Worm (Caenorhabditis elegans): Measurements from ENCODE around the gene nlp-28.

Gene nlp-28

DNA sequence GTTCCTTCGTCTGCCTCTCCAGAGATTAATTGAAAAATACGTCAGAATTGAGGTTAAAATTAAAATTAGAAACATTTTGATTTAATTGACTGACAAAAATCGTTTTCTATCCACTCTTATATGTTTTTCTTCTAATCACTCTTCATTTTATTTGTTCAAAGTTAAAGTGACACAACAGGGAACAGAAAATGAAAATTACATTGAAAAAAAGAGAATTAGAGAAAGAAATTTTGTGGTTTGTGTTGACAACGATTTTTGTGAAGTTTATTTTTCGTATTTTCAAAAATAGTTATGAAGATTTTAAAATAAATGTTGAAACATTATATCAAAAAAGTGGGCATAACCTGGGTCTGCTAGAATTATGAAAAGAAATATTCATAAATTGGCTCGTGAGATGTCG is 30.1 kb upstream of the nlp-28 start, which contains the start of gene cyp-34A5:
TSS of gene cyp-34A5 (minus strand) at position 101 of the 400 bp plus-strand sequence.
- TF ChIP-seq ceh-16 (tag; optimal IDR thresholded peaks at IDR 0.05) (no peak), snpc-4 (tag; optimal IDR thresholded peaks at IDR 0.05) (no peak), elt-3 (tag; optimal IDR thresholded peaks at IDR 0.05) (no peak), nhr-23 (tag; optimal IDR thresholded peaks at IDR 0.05) (no peak), ztf-11 (tag; optimal IDR thresholded peaks at IDR 0.05) (no peak), ama-1 (optimal IDR thresholded peaks at IDR 0.05) (no peak)

DNA sequence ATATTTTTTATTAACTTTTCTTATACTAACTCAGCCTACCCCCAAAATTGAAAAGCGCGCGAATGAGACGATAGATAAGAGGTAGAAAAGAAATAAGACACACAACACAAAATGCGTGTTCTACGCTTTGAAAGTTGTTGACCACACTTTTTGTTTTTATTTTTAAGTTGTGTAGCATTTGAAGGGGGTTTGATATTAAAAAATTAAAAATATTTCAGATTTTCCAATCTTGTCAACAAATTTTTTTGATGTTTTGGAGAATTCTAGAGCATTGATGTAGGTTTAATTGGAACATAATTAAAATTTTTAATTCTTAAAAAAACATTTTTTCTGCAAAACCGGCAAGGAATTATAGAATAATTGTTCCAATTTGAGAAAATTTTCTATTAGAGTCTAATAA is 26.5 kb upstream of the nlp-28 start, which contains the start of gene cyp-34A6:
TSS of gene cyp-34A6 (minus strand) at position 101 of the 400 bp plus-strand sequence.
- TF ChIP-seq gmeb-1 (tag; optimal IDR thresholded peaks at IDR 0.05) (no peak), sma-3 (GFP tag; optimal IDR thresholded peaks at IDR 0.05) (no peak), lin-11 (tag; optimal IDR thresholded peaks at IDR 0.05) (no peak), lsy-2 (tag; optimal IDR thresholded peaks at IDR 0.05) (no peak), unc-39 (tag; optimal IDR thresholded peaks at IDR 0.05) (no peak), ztf-11 (tag; optimal IDR thresholded peaks at IDR 0.05) (no peak), ztf-4 (tag; optimal IDR thresholded peaks at IDR 0.05) (no peak), skn-1 (tag; optimal IDR thresholded peaks at IDR 0.05) (no peak), nhr-23 (tag; optimal IDR thresholded peaks at IDR 0.05) (no peak), fos-1 (tag; optimal IDR thresholded peaks at IDR 0.05) (no peak), alr-1 (tag; optimal IDR thresholded peaks at IDR 0.05) (no peak), nhr-21 (tag; optimal IDR thresholded peaks at IDR 0.05) (no peak)

- no peak for TF ChIP-seq Y55F3AM.14 (GFP tag; optimal IDR thresholded peaks at IDR 0.05)
These were observed 24.0 kb upstream of the nlp-28 start, which contains the start of gene cyp-34A7 for ce11 chrV:3963715-3964114. Gene cyp-34A7 (minus strand): TSS chrV:3963815.

ce11 chrV:3967762-3968161 is 19.9 kb upstream of the nlp-28 start, which contains the start of gene cyp-34A8:
Gene cyp-34A8 (minus strand): TSS chrV:3967823.
- TF ChIP-seq lin-11 (tag; optimal IDR thresholded peaks at IDR 0.05) (no peak), sma-9 (GFP tag; optimal IDR thresholded peaks at IDR 0.05) (peak; percentile 31), sma-9 (tag; optimal IDR thresholded peaks at IDR 0.05) (no peak)

DNA sequence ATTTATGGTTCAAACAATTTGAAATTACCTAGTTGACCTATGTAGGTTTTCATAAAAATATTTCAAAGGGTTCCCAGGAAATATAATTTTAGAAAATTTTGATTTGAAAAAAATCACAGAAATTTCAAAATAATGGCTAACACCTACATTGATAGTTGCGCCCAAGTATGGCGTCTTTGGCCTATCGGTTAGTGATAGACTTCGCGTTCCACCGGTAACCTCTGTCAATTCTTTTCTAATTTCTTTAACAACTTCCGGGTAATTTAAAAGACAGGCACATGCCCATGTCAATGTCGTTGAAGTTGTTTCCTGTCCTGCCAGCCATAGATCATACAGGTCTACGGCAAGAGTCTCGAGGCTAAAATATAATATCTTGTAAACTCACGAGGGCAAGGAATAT is 18.8 kb upstream of the nlp-28 start:
- TF ChIP-seq peb-1 (tag; optimal IDR thresholded peaks at IDR 0.05) = no peak
- no peak for TF ChIP-seq unc-55 (GFP tag; optimal IDR thresholded peaks at IDR 0.05)
- no peak for TF ChIP-seq R02D3.7 (tag; optimal IDR thresholded peaks at IDR 0.05)
- no peak for TF ChIP-seq mbf-1 (tag; optimal IDR thresholded peaks at IDR 0.05)
- no peak for TF ChIP-seq nhr-21 (tag; optimal IDR thresholded peaks at IDR 0.05)
- no peak for TF ChIP-seq nhr-6 (tag; optimal IDR thresholded peaks at IDR 0.05)
- no peak for TF ChIP-seq ztf-11 (tag; optimal IDR thresholded peaks at IDR 0.05)
- no peak for TF ChIP-seq ama-1 (optimal IDR thresholded peaks at IDR 0.05)
- no peak for TF ChIP-seq ZK546.5 (tag; optimal IDR thresholded peaks at IDR 0.05)
- no peak for TF ChIP-seq sem-4 (tag; optimal IDR thresholded peaks at IDR 0.05)
- no peak for TF ChIP-seq C34F6.9 (tag; optimal IDR thresholded peaks at IDR 0.05)
- no peak for TF ChIP-seq nhr-129 (tag; optimal IDR thresholded peaks at IDR 0.05)

ce11 chrV:3969664-3970063 is 18.0 kb upstream of the nlp-28 start:
- TF ChIP-seq unc-62 (GFP tag; optimal IDR thresholded peaks at IDR 0.05) (no peak), egl-27 (tag; optimal IDR thresholded peaks at IDR 0.05) (no peak), lin-39 (tag; optimal IDR thresholded peaks at IDR 0.05) (no peak), nhr-25 (tag; optimal IDR thresholded peaks at IDR 0.05) (no peak), nhr-6 (tag; optimal IDR thresholded peaks at IDR 0.05) (no peak), aly-2 (tag; optimal IDR thresholded peaks at IDR 0.05) (no peak), F13H6.1 (tag; optimal IDR thresholded peaks at IDR 0.05) (no peak)

DNA sequence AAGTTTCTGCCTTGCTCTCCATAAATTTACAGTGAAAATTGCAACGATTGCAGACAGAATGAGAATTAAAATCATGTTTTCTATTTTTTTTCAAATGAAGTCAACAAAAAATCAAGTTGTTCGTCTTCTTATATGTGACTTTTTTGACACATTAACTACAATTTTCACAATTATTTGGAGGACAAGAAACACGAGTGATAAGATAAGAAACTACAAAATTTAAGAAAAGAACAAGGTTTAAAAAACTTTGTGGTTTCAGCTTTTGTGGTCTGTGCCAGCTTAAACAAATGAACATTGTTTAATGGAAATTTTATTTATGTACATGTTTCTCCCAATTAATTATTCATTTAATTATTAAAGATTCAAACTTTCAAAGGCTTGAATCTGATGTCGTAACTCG is 17.3 kb upstream of the nlp-28 start, which contains the start of gene cyp-34A9:
TSS of gene cyp-34A9 (minus strand) at position 131 of the 400 bp plus-strand sequence.
- TF ChIP-seq unc-62 (GFP tag; optimal IDR thresholded peaks at IDR 0.05) (no peak), fos-1 (tag; optimal IDR thresholded peaks at IDR 0.05) (peak; percentile 36), sma-9 (GFP tag; optimal IDR thresholded peaks at IDR 0.05) (peak; percentile 58), sma-9 (tag; optimal IDR thresholded peaks at IDR 0.05) (no peak)
